Fruit fly (Drosophila melanogaster) whole organism, embryonic: ENCODE data around the gene Elp3.

Source experiments
- Adf1 ChIP-seq: fragments of 200-800 bp; sonication (Bioruptor generic); IDR thresholded peaks from 2 replicates; pipeline ENCODE4 v1.3.6; 2022; ENCODE audit warnings: missing biosample characterization, missing genetic modification characterization
- Bdp1 ChIP-seq: fragments of 200-800 bp; sonication (Bioruptor generic); optimal IDR thresholded peaks from 3 replicates; lab custom pipeline; 2016; ENCODE audit warnings: missing biosample characterization, missing genetic modification characterization
- Bgb ChIP-seq: fragments of 200-800 bp; sonication (Bioruptor generic); IDR thresholded peaks from 2 replicates; pipeline ENCODE4 v1.3.6; 2022; ENCODE audit warnings: missing biosample characterization, missing genetic modification characterization; ENCODE audit not compliant: partially characterized antibody
- CG1024 ChIP-seq: fragments of 200-800 bp; sonication (Bioruptor generic); IDR thresholded peaks from 2 replicates; pipeline ENCODE4 v1.3.6; 2022; ENCODE audit warnings: missing biosample characterization, missing genetic modification characterization
- CG10565 ChIP-seq: fragments of 200-800 bp; sonication (Bioruptor generic); optimal IDR thresholded peaks from 3 replicates; lab custom pipeline; 2016; ENCODE audit warnings: missing biosample characterization, mild to moderate bottlenecking, missing genetic modification characterization
- CG11093 ChIP-seq: fragments of 200-800 bp; sonication (Bioruptor generic); IDR thresholded peaks from 3 replicates; pipeline ENCODE4 v1.3.6; 2022; ENCODE audit warnings: missing biosample characterization, missing genetic modification characterization
- CG11504 ChIP-seq: fragments of 200-800 bp; sonication (Bioruptor generic); optimal IDR thresholded peaks from 3 replicates; lab custom pipeline; 2019; ENCODE audit warnings: missing biosample characterization, mild to moderate bottlenecking, missing genetic modification characterization, moderate library complexity
- CG12104 ChIP-seq: fragments of 200-800 bp; sonication (Bioruptor generic); optimal IDR thresholded peaks from 3 replicates; lab custom pipeline; 2016; ENCODE audit warnings: missing biosample characterization, missing genetic modification characterization
- CG12155 ChIP-seq: fragments of 200-800 bp; sonication (Bioruptor generic); optimal IDR thresholded peaks from 3 replicates; lab custom pipeline; 2016; ENCODE audit warnings: missing biosample characterization, missing genetic modification characterization
- CG15011 ChIP-seq: fragments of 200-800 bp; sonication (Bioruptor generic); optimal IDR thresholded peaks from 3 replicates; lab custom pipeline; 2018; ENCODE audit warnings: missing biosample characterization, mild to moderate bottlenecking, missing genetic modification characterization
- CG15514 ChIP-seq: fragments of 200-800 bp; sonication (Bioruptor generic); optimal IDR thresholded peaks from 3 replicates; lab custom pipeline; 2017; ENCODE audit warnings: missing biosample characterization, missing genetic modification characterization, mild to moderate bottlenecking, moderate library complexity, missing genetic modification reagents
- CG1647 ChIP-seq: fragments of 200-800 bp; sonication (Bioruptor generic); optimal IDR thresholded peaks from 3 replicates; lab custom pipeline; 2016; ENCODE audit warnings: missing biosample characterization, missing genetic modification characterization
- CG18619 ChIP-seq: fragments of 200-800 bp; sonication (Bioruptor generic); optimal IDR thresholded peaks from 3 replicates; lab custom pipeline; 2017; ENCODE audit warnings: missing biosample characterization, mild to moderate bottlenecking, missing genetic modification characterization
- CG2678 ChIP-seq: fragments of 200-800 bp; sonication (Bioruptor generic); optimal IDR thresholded peaks from 3 replicates; lab custom pipeline; 2019; ENCODE audit warnings: missing biosample characterization, mild to moderate bottlenecking, missing genetic modification characterization, moderate library complexity
- CG3065 ChIP-seq: fragments of 200-800 bp; sonication (Bioruptor generic); optimal IDR thresholded peaks from 2 replicates; lab custom pipeline; 2016; ENCODE audit warnings: missing biosample characterization, missing genetic modification characterization
- CG3838 ChIP-seq: fragments of 200-800 bp; sonication (Bioruptor generic); optimal IDR thresholded peaks from 3 replicates; lab custom pipeline; 2016; ENCODE audit warnings: missing biosample characterization, missing genetic modification characterization
- CG3995 ChIP-seq: fragments of 200-800 bp; sonication (Bioruptor generic); optimal IDR thresholded peaks from 3 replicates; lab custom pipeline; 2016; ENCODE audit warnings: missing biosample characterization, missing genetic modification characterization
- CG4404 ChIP-seq: fragments of 200-800 bp; sonication (Bioruptor generic); IDR thresholded peaks from 2 replicates; pipeline ENCODE4 v1.3.6; 2022; ENCODE audit warnings: missing biosample characterization, missing genetic modification characterization
- CG5180 ChIP-seq: fragments of 200-800 bp; sonication (Bioruptor generic); optimal IDR thresholded peaks from 3 replicates; lab custom pipeline; 2017; ENCODE audit warnings: missing biosample characterization, missing genetic modification characterization, mild to moderate bottlenecking, moderate library complexity, missing genetic modification reagents
- CG5245 ChIP-seq: fragments of 200-800 bp; sonication (Bioruptor generic); optimal IDR thresholded peaks from 3 replicates; lab custom pipeline; 2016; ENCODE audit warnings: missing biosample characterization, missing genetic modification characterization
- CG7271 ChIP-seq: fragments of 200-800 bp; sonication (Bioruptor generic); optimal IDR thresholded peaks from 2 replicates; lab custom pipeline; 2018; ENCODE audit warnings: missing biosample characterization, mild to moderate bottlenecking, missing genetic modification characterization, moderate library complexity
- CG7963 ChIP-seq: fragments of 200-800 bp; sonication (Bioruptor generic); IDR thresholded peaks from 3 replicates; pipeline ENCODE4 v1.3.6; 2022; ENCODE audit warnings: missing biosample characterization, missing genetic modification characterization; ENCODE audit not compliant: partially characterized antibody
- CG8290 ChIP-seq, 3 experiments: fragments of 200-800 bp; sonication (Bioruptor generic); optimal IDR thresholded peaks; 2 replicates each; lab custom pipeline; 2016 to 2019; ENCODE audit warnings: missing biosample characterization in 3 of 3, missing genetic modification characterization in 3 of 3, mild to moderate bottlenecking in 2 of 3, moderate library complexity in 1 of 3
- CG8359 ChIP-seq: fragments of 200-800 bp; sonication (Bioruptor generic); optimal IDR thresholded peaks from 2 replicates; lab custom pipeline; 2017; ENCODE audit warnings: missing biosample characterization, mild to moderate bottlenecking, missing genetic modification characterization, borderline replicate concordance
- CG8944 ChIP-seq: fragments of 200-800 bp; sonication (Bioruptor generic); optimal IDR thresholded peaks from 3 replicates; lab custom pipeline; 2016; ENCODE audit warnings: missing biosample characterization, missing genetic modification characterization
- CG9876 ChIP-seq: fragments of 200-800 bp; sonication (Bioruptor generic); optimal IDR thresholded peaks from 2 replicates; lab custom pipeline; 2016; ENCODE audit warnings: missing biosample characterization, missing genetic modification characterization
- E2f1 ChIP-seq: fragments of 200-800 bp; sonication (Bioruptor generic); IDR thresholded peaks from 2 replicates; pipeline ENCODE4 v1.3.6; 2022; ENCODE audit warnings: missing biosample characterization, missing genetic modification characterization
- GATAe ChIP-seq: fragments of 200-800 bp; sonication (Bioruptor generic); conservative IDR thresholded peaks from 2 replicates; pipeline ENCODE4 v1.3.6; 2022; ENCODE audit warnings: missing biosample characterization, missing genetic modification characterization
- MBD-R2 ChIP-seq: fragments of 200-800 bp; sonication (Bioruptor generic); IDR thresholded peaks from 2 replicates; pipeline ENCODE4 v1.3.6; 2022; ENCODE audit warnings: missing biosample characterization, missing genetic modification characterization
- Neu2 ChIP-seq: fragments of 200-800 bp; sonication (Bioruptor generic); optimal IDR thresholded peaks from 3 replicates; lab custom pipeline; 2016; ENCODE audit warnings: missing biosample characterization, missing genetic modification characterization, borderline replicate concordance
- Nf-YA ChIP-seq: fragments of 200-800 bp; sonication (Bioruptor generic); IDR thresholded peaks from 2 replicates; pipeline ENCODE4 v1.3.6; 2022; ENCODE audit warnings: missing biosample characterization, missing genetic modification characterization
- NfI ChIP-seq: fragments of 200-800 bp; sonication (Bioruptor generic); optimal IDR thresholded peaks from 3 replicates; lab custom pipeline; 2018; ENCODE audit warnings: missing biosample characterization, mild to moderate bottlenecking, missing genetic modification characterization, moderate library complexity
- Rfx ChIP-seq: fragments of 200-800 bp; sonication (Bioruptor generic); IDR thresholded peaks from 2 replicates; pipeline ENCODE4 v1.3.6; 2022; ENCODE audit warnings: missing biosample characterization, missing genetic modification characterization
- Trl ChIP-seq, 3 experiments: fragments of >200 bp in 2 of 3; fragments of 200-800 bp in 1 of 3; sonication (Bioruptor generic) in 1 of 3; optimal IDR thresholded peaks; 2 replicates in 1 of 3; 3 replicates in 2 of 3; lab custom pipeline; 2016 to 2017; ENCODE audit warnings: missing biosample characterization in 1 of 3, missing genetic modification characterization in 1 of 3
- ab ChIP-seq: fragments of 200-800 bp; sonication (Bioruptor generic); optimal IDR thresholded peaks from 2 replicates; lab custom pipeline; 2016; ENCODE audit warnings: missing biosample characterization, missing genetic modification characterization
- az2 ChIP-seq: fragments of 200-800 bp; sonication (Bioruptor generic); optimal IDR thresholded peaks from 3 replicates; lab custom pipeline; 2016; ENCODE audit warnings: missing biosample characterization, missing genetic modification characterization
- caup ChIP-seq: fragments of 200-800 bp; sonication (Bioruptor generic); optimal IDR thresholded peaks from 3 replicates; lab custom pipeline; 2017; ENCODE audit warnings: missing biosample characterization, mild to moderate bottlenecking, missing genetic modification characterization, moderate library complexity; ENCODE audit not compliant: severe bottlenecking
- crol ChIP-seq: fragments of 200-800 bp; sonication (Bioruptor generic); IDR thresholded peaks from 2 replicates; pipeline ENCODE4 v1.3.6; 2022; ENCODE audit warnings: missing biosample characterization, missing genetic modification characterization
- danr ChIP-seq: fragments of 200-800 bp; sonication (Bioruptor generic); IDR thresholded peaks from 2 replicates; pipeline ENCODE4 v1.3.6; 2022; ENCODE audit warnings: missing biosample characterization, missing genetic modification characterization
- dmrt11E ChIP-seq: fragments of 200-800 bp; sonication (Bioruptor generic); optimal IDR thresholded peaks from 3 replicates; lab custom pipeline; 2018; ENCODE audit warnings: missing biosample characterization, mild to moderate bottlenecking, missing genetic modification characterization, moderate library complexity
- ftz-f1 ChIP-seq: fragments of 200-800 bp; sonication (Bioruptor generic); optimal IDR thresholded peaks from 2 replicates; lab custom pipeline; 2016; ENCODE audit warnings: missing biosample characterization, missing genetic modification characterization
- hb ChIP-seq: fragments of 200-800 bp; sonication (Bioruptor generic); IDR thresholded peaks from 3 replicates; pipeline ENCODE4 v1.3.6; 2022; ENCODE audit warnings: missing biosample characterization, missing genetic modification characterization; ENCODE audit not compliant: partially characterized antibody
- klu ChIP-seq: fragments of 200-800 bp; sonication (Bioruptor generic); IDR thresholded peaks from 2 replicates; pipeline ENCODE4 v1.3.6; 2022; ENCODE audit warnings: missing biosample characterization, missing genetic modification characterization
- lab ChIP-seq: fragments of 200-800 bp; sonication (Bioruptor generic); optimal IDR thresholded peaks from 3 replicates; lab custom pipeline; 2017; ENCODE audit warnings: missing biosample characterization, missing genetic modification characterization, mild to moderate bottlenecking, moderate library complexity, missing genetic modification reagents
- mirr ChIP-seq: fragments of 200-800 bp; sonication (Bioruptor generic); optimal IDR thresholded peaks from 3 replicates; lab custom pipeline; 2018; ENCODE audit warnings: missing biosample characterization, mild to moderate bottlenecking, missing genetic modification characterization
- p53 ChIP-seq: fragments of 200-800 bp; sonication (Bioruptor generic); optimal IDR thresholded peaks from 2 replicates; lab custom pipeline; 2016; ENCODE audit warnings: missing biosample characterization, missing genetic modification characterization
- pb ChIP-seq: fragments of 200-800 bp; sonication (Bioruptor generic); optimal IDR thresholded peaks from 3 replicates; lab custom pipeline; 2016; ENCODE audit warnings: missing biosample characterization, missing genetic modification characterization
- rib ChIP-seq: fragments of 200-800 bp; sonication (Bioruptor generic); IDR thresholded peaks from 2 replicates; pipeline ENCODE4 v1.3.6; 2022; ENCODE audit warnings: missing biosample characterization, missing genetic modification characterization
- slp2 ChIP-seq: fragments of 200-800 bp; sonication (Bioruptor generic); optimal IDR thresholded peaks from 2 replicates; lab custom pipeline; 2016; ENCODE audit warnings: missing biosample characterization, missing genetic modification characterization
- sr ChIP-seq: fragments of 200-800 bp; sonication (Bioruptor generic); IDR thresholded peaks from 3 replicates; pipeline ENCODE4 v1.3.6; 2022; ENCODE audit warnings: missing biosample characterization, missing genetic modification characterization

Elp3 gene

dm6 chr2L:4456539-4456994, 12.0 kb downstream of the Elp3 start, which contains the start of gene Gs1l (continued):
- TF ChIP-seq GATAe (GFP tag; lab: Robert Waterston, UW) (no peak), CG8944 (GFP tag; lab: Kevin White, UChicago) (no peak), p53 (GFP tag; lab: Kevin White, UChicago) (no peak), lab (GFP tag; lab: Kevin White, UChicago) (no peak), CG9876 (GFP tag; lab: Kevin White, UChicago) (no peak), crol (GFP tag; lab: Robert Waterston, UW) (0 out of 2 replicates have a peak, but pooled peaks have one; percentile 15), sr (no peak), Rfx (GFP tag; lab: Robert Waterston, UW) (peak; percentile 71), CG10565 (GFP tag; lab: Kevin White, UChicago) (no peak), rib (GFP tag; lab: Robert Waterston, UW) (peak; percentile 71), az2 (no peak), CG3995 (GFP tag; lab: Kevin White, UChicago) (no peak), Trl (optimal IDR thresholded peaks at IDR 0.05; lab: Kevin White, UChicago) (no peak), Trl (GFP tag; optimal IDR thresholded peaks at IDR 0.05; lab: Kevin White, UChicago) (no peak), caup (GFP tag; lab: Kevin White, UChicago) (no peak), hb (no peak), CG4404 (GFP tag; lab: Robert Waterston, UW) (no peak), CG8359 (GFP tag; lab: Kevin White, UChicago) (no peak), CG18619 (GFP tag; lab: Kevin White, UChicago) (no peak), mirr (no peak), Nf-YA (GFP tag; lab: Robert Waterston, UW) (no peak), pb (GFP tag; lab: Kevin White, UChicago) (no peak), CG8290 (GFP tag; optimal IDR thresholded peaks at IDR 0.05; lab: Kevin White, UChicago) (no peak), CG8290 (tag; optimal IDR thresholded peaks at IDR 0.05; lab: Kevin White, UChicago) (peak in 1 of 2 experiments; percentile 49), danr (no peak), E2f1 (GFP tag; lab: Robert Waterston, UW) (peak; percentile 28; the same call in 1 of the 2 replicates), ab (no peak), CG1647 (GFP tag; lab: Kevin White, UChicago) (no peak), NfI (GFP tag; lab: Kevin White, UChicago) (peak; percentile 14), CG1024 (GFP tag; lab: Robert Waterston, UW) (no peak), CG11093 (no peak), CG5245 (GFP tag; lab: Kevin White, UChicago) (no peak), CG5180 (GFP tag; lab: Kevin White, UChicago) (no peak), CG3838 (GFP tag; lab: Kevin White, UChicago) (no peak), CG2678 (tag; lab: Kevin White, UChicago) (peak; percentile 38), CG15011 (GFP tag; lab: Kevin White, UChicago) (no peak), Bgb (GFP tag; lab: Robert Waterston, UW) (no peak), CG15514 (GFP tag; lab: Kevin White, UChicago) (peak; percentile 37), CG7271 (tag; lab: Kevin White, UChicago) (no peak), CG12104 (GFP tag; lab: Kevin White, UChicago) (no peak), Bdp1 (GFP tag; lab: Kevin White, UChicago) (no peak), CG3065 (GFP tag; lab: Kevin White, UChicago) (no peak), CG11504 (tag; lab: Kevin White, UChicago) (peak; percentile 17), CG7963 (GFP tag; lab: Robert Waterston, UW) (no peak), slp2 (GFP tag; lab: Kevin White, UChicago) (no peak), klu (GFP tag; lab: Robert Waterston, UW) (no peak), dmrt11E (no peak), Adf1 (GFP tag; lab: Robert Waterston, UW) (no peak), CG12155 (no peak), ftz-f1 (GFP tag; lab: Kevin White, UChicago) (peak; percentile 88), Neu2 (GFP tag; lab: Kevin White, UChicago) (no peak), MBD-R2 (GFP tag; lab: Robert Waterston, UW) (peak; percentile 86)
